Fruit fly (Drosophila melanogaster) whole organism, embryonic: Measurements from ENCODE around the gene fwd.

Experiments used
- Ada2b ChIP-seq: fragments of 200-800 bp; sonication (Bioruptor generic); IDR thresholded peaks from 2 replicates; pipeline ENCODE4 v1.3.6; 2022; ENCODE audit warnings: missing biosample characterization, missing genetic modification characterization
- Atf3 ChIP-seq: fragments of 200-800 bp; sonication (Bioruptor generic); optimal IDR thresholded peaks from 3 replicates; lab custom pipeline; 2016; ENCODE audit warnings: missing biosample characterization, missing genetic modification characterization
- BEAF-32 ChIP-seq: fragments of 200-800 bp; sonication (Bioruptor generic); optimal IDR thresholded peaks from 3 replicates; lab custom pipeline; 2017; ENCODE audit warnings: missing biosample characterization, missing genetic modification characterization, mild to moderate bottlenecking, moderate library complexity, missing genetic modification reagents
- CG10462 ChIP-seq: fragments of 200-800 bp; sonication (Bioruptor generic); optimal IDR thresholded peaks from 2 replicates; lab custom pipeline; 2016; ENCODE audit warnings: missing biosample characterization, missing genetic modification characterization
- CG10654 ChIP-seq: fragments of 200-800 bp; sonication (Bioruptor generic); optimal IDR thresholded peaks from 2 replicates; lab custom pipeline; 2016; ENCODE audit warnings: missing biosample characterization, missing genetic modification characterization
- CG12071 ChIP-seq: fragments of 200-800 bp; sonication (Bioruptor generic); optimal IDR thresholded peaks from 3 replicates; lab custom pipeline; 2018; ENCODE audit warnings: missing biosample characterization, mild to moderate bottlenecking, missing genetic modification characterization
- CG12299 ChIP-seq: fragments of 200-800 bp; sonication (Bioruptor generic); optimal IDR thresholded peaks from 2 replicates; lab custom pipeline; 2018; ENCODE audit warnings: missing biosample characterization, mild to moderate bottlenecking, missing genetic modification characterization
- CG14667 ChIP-seq: fragments of 200-800 bp; sonication (Bioruptor generic); IDR thresholded peaks from 2 replicates; pipeline ENCODE4 v1.3.6; 2022; ENCODE audit warnings: missing biosample characterization, missing genetic modification characterization
- CG16813 ChIP-seq: fragments of 200-800 bp; sonication (Bioruptor generic); IDR thresholded peaks from 3 replicates; pipeline ENCODE4 v1.3.6; 2022; ENCODE audit warnings: missing biosample characterization, missing genetic modification characterization; ENCODE audit not compliant: partially characterized antibody
- CG16815 ChIP-seq: fragments of 200-800 bp; sonication (Bioruptor generic); optimal IDR thresholded peaks from 3 replicates; lab custom pipeline; 2017; ENCODE audit warnings: missing biosample characterization, mild to moderate bottlenecking, missing genetic modification characterization
- CG17385 ChIP-seq: fragments of 200-800 bp; sonication (Bioruptor generic); optimal IDR thresholded peaks from 3 replicates; lab custom pipeline; 2018; ENCODE audit warnings: missing biosample characterization, mild to moderate bottlenecking, missing genetic modification characterization
- CG17912 ChIP-seq: fragments of 200-800 bp; sonication (Bioruptor generic); optimal IDR thresholded peaks from 2 replicates; lab custom pipeline; 2018; ENCODE audit warnings: missing biosample characterization, mild to moderate bottlenecking, missing genetic modification characterization
- CG18476 ChIP-seq: fragments of 200-800 bp; sonication (Bioruptor generic); optimal IDR thresholded peaks from 2 replicates; lab custom pipeline; 2016; ENCODE audit warnings: missing biosample characterization, mild to moderate bottlenecking, missing genetic modification characterization
- CG18619 ChIP-seq: fragments of 200-800 bp; sonication (Bioruptor generic); optimal IDR thresholded peaks from 3 replicates; lab custom pipeline; 2017; ENCODE audit warnings: missing biosample characterization, mild to moderate bottlenecking, missing genetic modification characterization
- CG33557 ChIP-seq: fragments of 200-800 bp; sonication (Bioruptor generic); optimal IDR thresholded peaks from 2 replicates; lab custom pipeline; 2019; ENCODE audit warnings: missing biosample characterization, mild to moderate bottlenecking, missing genetic modification characterization, moderate library complexity
- CG4854 ChIP-seq: fragments of 200-800 bp; sonication (Bioruptor generic); optimal IDR thresholded peaks from 2 replicates; lab custom pipeline; 2016; ENCODE audit warnings: missing biosample characterization, missing genetic modification characterization, inconsistent platforms
- CG6791 ChIP-seq: fragments of 200-800 bp; sonication (Bioruptor generic); IDR thresholded peaks from 3 replicates; pipeline ENCODE4 v1.3.6; 2022; ENCODE audit warnings: missing biosample characterization, missing genetic modification characterization; ENCODE audit not compliant: partially characterized antibody
- CG7357 ChIP-seq: fragments of 200-800 bp; sonication (Bioruptor generic); IDR thresholded peaks from 3 replicates; pipeline ENCODE4 v1.3.6; 2022; ENCODE audit warnings: missing biosample characterization, missing genetic modification characterization
- CG8765 ChIP-seq: fragments of 200-800 bp; sonication (Bioruptor generic); IDR thresholded peaks from 2 replicates; pipeline ENCODE4 v1.3.6; 2022; ENCODE audit warnings: missing biosample characterization, missing genetic modification characterization
- Dip2 ChIP-seq: fragments of 200-800 bp; sonication (Bioruptor generic); IDR thresholded peaks from 2 replicates; pipeline ENCODE4 v1.3.6; 2022; ENCODE audit warnings: missing biosample characterization, missing genetic modification characterization
- ERR ChIP-seq: fragments of 200-800 bp; sonication (Bioruptor generic); optimal IDR thresholded peaks from 2 replicates; lab custom pipeline; 2016; ENCODE audit warnings: missing biosample characterization, missing genetic modification characterization
- HLH4C ChIP-seq: fragments of 200-800 bp; sonication (Bioruptor generic); IDR thresholded peaks from 3 replicates; pipeline ENCODE4 v1.3.6; 2022; ENCODE audit warnings: missing biosample characterization, missing genetic modification characterization; ENCODE audit not compliant: partially characterized antibody
- Hmx ChIP-seq: fragments of 200-800 bp; sonication (Bioruptor generic); optimal IDR thresholded peaks from 2 replicates; lab custom pipeline; 2016; ENCODE audit warnings: missing biosample characterization, missing genetic modification characterization
- MBD-R2 ChIP-seq: fragments of 200-800 bp; sonication (Bioruptor generic); IDR thresholded peaks from 2 replicates; pipeline ENCODE4 v1.3.6; 2022; ENCODE audit warnings: missing biosample characterization, missing genetic modification characterization
- Mrtf ChIP-seq: fragments of 200-800 bp; sonication (Bioruptor generic); IDR thresholded peaks from 3 replicates; pipeline ENCODE4 v1.3.6; 2022; ENCODE audit warnings: missing biosample characterization, missing genetic modification characterization
- NC2β ChIP-seq: fragments of 200-800 bp; sonication (Bioruptor generic); optimal IDR thresholded peaks from 2 replicates; lab custom pipeline; 2016; ENCODE audit warnings: missing biosample characterization, missing genetic modification characterization
- Ssrp ChIP-seq: fragments of 200-800 bp; sonication (Bioruptor generic); optimal IDR thresholded peaks from 2 replicates; lab custom pipeline; 2018; ENCODE audit warnings: missing biosample characterization, mild to moderate bottlenecking, missing genetic modification characterization, moderate library complexity
- Vsx1 ChIP-seq: fragments of 200-800 bp; sonication (Bioruptor generic); optimal IDR thresholded peaks from 2 replicates; lab custom pipeline; 2017; ENCODE audit warnings: missing biosample characterization, mild to moderate bottlenecking, missing genetic modification characterization, missing genetic modification reagents
- chinmo ChIP-seq: fragments of 200-800 bp; sonication (Bioruptor generic); IDR thresholded peaks from 4 replicates; pipeline ENCODE4 v1.3.6; 2022; ENCODE audit warnings: missing biosample characterization, missing genetic modification characterization; ENCODE audit not compliant: partially characterized antibody
- crc ChIP-seq: fragments of 200-800 bp; sonication (Bioruptor generic); optimal IDR thresholded peaks from 2 replicates; lab custom pipeline; 2016; ENCODE audit warnings: missing biosample characterization, missing genetic modification characterization
- dati ChIP-seq: fragments of 200-800 bp; sonication (Bioruptor generic); IDR thresholded peaks from 2 replicates; pipeline ENCODE4 v1.3.6; 2022; ENCODE audit warnings: missing biosample characterization, missing genetic modification characterization
- dpn ChIP-seq, 2 experiments: fragments of 200-800 bp; sonication (Bioruptor generic); optimal IDR thresholded peaks; 3 replicates each; lab custom pipeline; 2016; ENCODE audit warnings: missing biosample characterization in 2 of 2, missing genetic modification characterization in 2 of 2
- en ChIP-seq: fragments of 200-800 bp; sonication (Bioruptor generic); optimal IDR thresholded peaks from 2 replicates; lab custom pipeline; 2016; ENCODE audit warnings: missing biosample characterization, missing genetic modification characterization
- fd64A ChIP-seq: fragments of 200-800 bp; sonication (Bioruptor generic); optimal IDR thresholded peaks from 3 replicates; lab custom pipeline; 2018; ENCODE audit warnings: missing biosample characterization, mild to moderate bottlenecking, missing genetic modification characterization
- fd96Cb ChIP-seq: fragments of 200-800 bp; sonication (Bioruptor generic); optimal IDR thresholded peaks from 2 replicates; lab custom pipeline; 2018; ENCODE audit warnings: missing biosample characterization, mild to moderate bottlenecking, missing genetic modification characterization, moderate library complexity
- fu2 ChIP-seq: fragments of 200-800 bp; sonication (Bioruptor generic); optimal IDR thresholded peaks from 2 replicates; lab custom pipeline; 2016; ENCODE audit warnings: missing biosample characterization, missing genetic modification characterization
- gsb-n ChIP-seq: fragments of 200-800 bp; sonication (Bioruptor generic); optimal IDR thresholded peaks from 3 replicates; lab custom pipeline; 2018; ENCODE audit warnings: missing biosample characterization, mild to moderate bottlenecking, missing genetic modification characterization
- jing ChIP-seq: fragments of 200-800 bp; sonication (Bioruptor generic); optimal IDR thresholded peaks from 2 replicates; lab custom pipeline; 2018; ENCODE audit warnings: missing biosample characterization, mild to moderate bottlenecking, missing genetic modification characterization
- lilli ChIP-seq: fragments of 200-800 bp; sonication (Bioruptor generic); optimal IDR thresholded peaks from 3 replicates; lab custom pipeline; 2016; ENCODE audit warnings: missing biosample characterization, missing genetic modification characterization
- otp ChIP-seq: fragments of 200-800 bp; sonication (Bioruptor generic); IDR thresholded peaks from 3 replicates; pipeline ENCODE4, ENCODE4 v1.3.6; 2022; ENCODE audit warnings: missing biosample characterization, missing genetic modification characterization
- pfk ChIP-seq: fragments of 200-800 bp; sonication (Bioruptor generic); optimal IDR thresholded peaks from 2 replicates; lab custom pipeline; 2018; ENCODE audit warnings: missing biosample characterization, mild to moderate bottlenecking, missing genetic modification characterization, moderate library complexity
- pros ChIP-seq: fragments of 200-800 bp; sonication (Bioruptor generic); optimal IDR thresholded peaks from 3 replicates; lab custom pipeline; 2019; ENCODE audit warnings: missing biosample characterization, mild to moderate bottlenecking, missing genetic modification characterization, moderate library complexity
- rib ChIP-seq: fragments of 200-800 bp; sonication (Bioruptor generic); IDR thresholded peaks from 2 replicates; pipeline ENCODE4 v1.3.6; 2022; ENCODE audit warnings: missing biosample characterization, missing genetic modification characterization
- slou ChIP-seq: fragments of 200-800 bp; sonication (Bioruptor generic); optimal IDR thresholded peaks from 3 replicates; lab custom pipeline; 2016; ENCODE audit warnings: missing biosample characterization, missing genetic modification characterization
- tap ChIP-seq: fragments of 200-800 bp; optimal IDR thresholded peaks from 3 replicates; lab custom pipeline; 2019; ENCODE audit warnings: missing biosample characterization, mild to moderate bottlenecking, missing genetic modification characterization, moderate library complexity
- tin ChIP-seq: fragments of 200-800 bp; sonication (Bioruptor generic); optimal IDR thresholded peaks from 3 replicates; lab custom pipeline; 2016; ENCODE audit warnings: missing biosample characterization, missing genetic modification characterization
- unpg ChIP-seq: fragments of 200-800 bp; sonication (Bioruptor generic); optimal IDR thresholded peaks from 3 replicates; lab custom pipeline; 2018; ENCODE audit warnings: missing biosample characterization, mild to moderate bottlenecking, missing genetic modification characterization, moderate library complexity
- zf30C ChIP-seq: fragments of 200-800 bp; sonication (Bioruptor generic); optimal IDR thresholded peaks from 3 replicates; lab custom pipeline; 2018; ENCODE audit warnings: missing biosample characterization, mild to moderate bottlenecking, missing genetic modification characterization

Gene fwd

DNA sequence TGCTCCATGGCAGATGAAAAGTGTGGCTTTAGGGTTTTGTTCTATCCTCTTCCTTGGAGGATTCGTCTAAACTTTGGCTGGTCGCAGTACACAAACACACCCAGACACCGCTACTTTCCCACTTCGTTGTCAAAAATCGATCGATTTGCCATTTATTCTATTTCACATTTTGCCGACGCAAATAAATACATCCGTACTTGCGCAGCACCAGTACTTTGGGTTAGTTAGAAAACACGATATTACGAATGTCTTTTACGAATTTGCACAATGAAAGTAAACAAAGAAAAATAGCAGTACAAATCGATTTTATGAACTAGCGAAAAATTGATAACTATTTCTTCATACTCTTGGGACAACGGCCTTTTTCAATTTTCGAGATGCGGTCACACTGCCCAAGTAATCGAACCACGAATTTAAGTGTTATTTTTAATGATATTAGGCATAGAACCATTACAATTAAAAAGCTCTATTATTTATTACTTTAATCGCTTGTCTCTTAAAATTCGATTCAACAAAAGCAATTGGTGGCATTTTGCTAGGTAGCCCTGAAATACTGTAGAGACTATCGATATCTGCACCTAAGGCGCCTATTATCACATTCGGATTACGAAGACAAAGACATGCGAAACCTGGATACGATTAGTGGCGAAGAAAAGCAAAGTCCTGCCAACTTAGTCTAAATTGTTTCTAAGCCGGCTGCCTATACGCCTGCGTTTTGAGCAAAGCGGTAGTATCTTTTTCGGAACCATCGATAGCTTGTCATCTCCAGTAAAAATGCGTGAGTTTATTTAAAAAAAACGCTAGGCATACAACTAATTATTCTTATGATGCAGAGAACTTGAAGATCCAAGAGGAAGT lies 61.8 kb downstream of the fwd start, which contains the start of the genes DIP2 and wac:
DIP2 (minus strand) TSS at position 337 of the 858 bp plus-strand sequence.
wac (plus strand) TSS at position 559 of the 858 bp plus-strand sequence.
- TF ChIP-seq lilli (peak; percentile 93), CG7357 (GFP tag; lab: Robert Waterston, UW) (no peak; the same call in 2 of the 3 replicates), NC2β (GFP tag; lab: Kevin White, UChicago) (peak; percentile 77), dpn (GFP tag; optimal IDR thresholded peaks at IDR 0.05; lab: Kevin White, UChicago) (peak; percentile 72 to 90), MBD-R2 (GFP tag; lab: Robert Waterston, UW) (peak; percentile 66), BEAF-32 (GFP tag; lab: Kevin White, UChicago) (peak; percentile 96), fd64A (no peak), CG10462 (GFP tag; lab: Kevin White, UChicago) (peak; percentile 41), CG17912 (peak; percentile 69), CG12071 (GFP tag; lab: Kevin White, UChicago) (no peak), Dip2 (no peak), unpg (GFP tag; lab: Kevin White, UChicago) (peak; percentile 55), CG8765 (GFP tag; lab: Robert Waterston, UW) (0 out of 2 replicates have a peak, but pooled peaks have one; percentile 12), otp (GFP tag; lab: Robert Waterston, UW) (no peak; the same call in 2 of the 3 replicates), CG33557 (GFP tag; lab: Kevin White, UChicago) (peak; percentile 60), gsb-n (tag; lab: Kevin White, UChicago) (no peak), fd96Cb (tag; lab: Kevin White, UChicago) (peak; percentile 42), Ada2b (GFP tag; lab: Robert Waterston, UW) (peak; percentile 64; the same call in 1 of the 2 replicates), CG12299 (tag; lab: Kevin White, UChicago) (peak; percentile 3), chinmo (GFP tag; lab: Robert Waterston, UW) (peak; percentile 84; the same call in 2 of the 4 replicates), slou (GFP tag; lab: Kevin White, UChicago) (peak; percentile 30), Hmx (GFP tag; lab: Kevin White, UChicago) (no peak), CG6791 (GFP tag; lab: Robert Waterston, UW) (peak; percentile 88), tap (tag; lab: Kevin White, UChicago) (no peak), fu2 (GFP tag; lab: Kevin White, UChicago) (peak; percentile 78), CG10654 (peak; percentile 79), CG17385 (peak; percentile 53), CG14667 (GFP tag; lab: Robert Waterston, UW) (no peak), Mrtf (GFP tag; lab: Robert Waterston, UW) (peak; percentile 42; the same call in 1 of the 3 replicates), Atf3 (GFP tag; lab: Kevin White, UChicago) (peak; percentile 84), CG4854 (GFP tag; lab: Kevin White, UChicago) (peak; percentile 59), CG18476 (peak; percentile 43), crc (GFP tag; lab: Kevin White, UChicago) (peak; percentile 67), jing (GFP tag; lab: Kevin White, UChicago) (no peak), pros (GFP tag; lab: Kevin White, UChicago) (peak; percentile 97), HLH4C (GFP tag; lab: Robert Waterston, UW) (peak; percentile 86), en (GFP tag; lab: Kevin White, UChicago) (peak; percentile 21), rib (GFP tag; lab: Robert Waterston, UW) (no peak), CG16813 (GFP tag; lab: Robert Waterston, UW) (peak; percentile 88), CG18619 (GFP tag; lab: Kevin White, UChicago) (no peak), zf30C (no peak), tin (GFP tag; lab: Kevin White, UChicago) (peak; percentile 86), CG16815 (GFP tag; lab: Kevin White, UChicago) (peak; percentile 29), ERR (GFP tag; lab: Kevin White, UChicago) (peak; percentile 72), dati (GFP tag; lab: Robert Waterston, UW) (no peak), Vsx1 (GFP tag; lab: Kevin White, UChicago) (no peak), Ssrp (tag; lab: Kevin White, UChicago) (peak; percentile 16), pfk (GFP tag; lab: Kevin White, UChicago) (peak; percentile 16)
